Worm (Caenorhabditis elegans): Measurements from ENCODE around the gene F25E5.2.

- no peak for TF ChIP-seq ccch-3 (GFP tag; optimal IDR thresholded peaks at IDR 0.05)
- no peak for TF ChIP-seq ama-1 (optimal IDR thresholded peaks at IDR 0.05)
- TF ChIP-seq ama-1 (GFP tag; optimal IDR thresholded peaks at IDR 0.05) = no peak
- TF ChIP-seq F57A8.1 (GFP tag; optimal IDR thresholded peaks at IDR 0.05) = no peak
- TF ChIP-seq B0336.3 (GFP tag; IDR thresholded peaks at IDR 0.05) = no peak
- TF ChIP-seq C06A6.2 (GFP tag; conservative IDR thresholded peaks at IDR 0.05) = no peak
- no peak for TF ChIP-seq ceh-79 (tag; optimal IDR thresholded peaks at IDR 0.05)
- TF ChIP-seq efl-1 (GFP tag; optimal IDR thresholded peaks at IDR 0.05) = no peak
- TF ChIP-seq F49E8.2 (tag; optimal IDR thresholded peaks at IDR 0.05; ENCODE audit: insufficient read depth) = no peak
- no peak for TF ChIP-seq nfya-1 (tag; optimal IDR thresholded peaks at IDR 0.05; ENCODE audit: borderline replicate concordance, insufficient read depth)
These were observed 872 bp upstream of the F25E5.2 start, which contains the start of gene try-8 for ce11 chrV:7454236-7454635.
